Worm (Caenorhabditis elegans) whole organism, dauer: Measurements from ENCODE around the gene C14B1.3.

Source experiments
- unc-62 ChIP-seq: sonication (generic microtip); optimal IDR thresholded peaks from 2 replicates; lab custom pipeline; 2017; ENCODE audit warnings: missing biosample characterization, missing genetic modification reagents, missing genetic modification characterization

The C14B1.3 gene

DNA sequence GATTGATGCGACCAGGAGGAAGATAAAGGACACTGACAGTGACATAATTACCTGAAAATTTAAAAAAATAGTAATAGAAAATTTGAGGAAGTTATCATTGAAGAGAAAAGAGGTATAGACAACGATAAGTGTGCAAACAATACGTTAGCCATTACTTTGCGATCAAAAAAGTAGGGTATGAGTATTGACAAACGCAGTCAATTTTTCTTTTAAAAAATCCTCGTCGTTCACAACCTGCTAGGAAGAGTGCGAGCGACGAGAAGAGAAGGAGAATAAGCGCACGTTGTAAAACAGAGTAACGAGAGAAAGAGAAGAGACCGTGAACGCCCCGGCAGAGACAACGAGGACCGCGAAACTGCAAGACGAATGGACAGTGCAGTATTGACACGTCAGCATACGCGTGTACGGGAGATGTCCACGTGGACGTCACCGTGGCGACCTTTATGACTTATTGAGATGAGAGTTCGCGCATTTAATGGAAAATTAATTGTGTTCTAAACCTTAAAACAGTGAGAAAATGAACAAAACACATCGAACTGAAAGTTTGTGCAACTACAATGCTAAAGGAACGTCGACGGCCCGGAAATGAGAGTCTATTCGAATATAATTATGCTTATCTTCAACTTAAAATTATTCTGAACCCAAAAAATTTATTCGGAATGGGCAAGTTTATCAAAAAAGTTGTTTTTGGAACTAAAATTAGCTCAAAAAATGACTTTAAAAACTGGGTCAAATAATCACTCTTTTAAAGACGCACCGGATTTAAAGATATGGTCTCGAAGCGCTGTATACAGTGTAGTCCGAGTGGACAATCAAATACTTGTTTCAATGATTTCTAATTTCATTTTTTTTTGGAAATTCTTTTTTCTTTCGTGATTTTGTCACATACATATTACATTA is 1.7 kb upstream of the C14B1.3 start, which contains the start of the genes pdi-1 and C14B1.2:
Gene pdi-1, minus strand, starts transcription at position 51 of the 900 bp plus-strand sequence.
Gene C14B1.2, plus strand, starts transcription at position 850 of the 900 bp plus-strand sequence.
- no peak for TF ChIP-seq unc-62 (GFP tag; lab: Kevin White, UChicago)

DNA sequence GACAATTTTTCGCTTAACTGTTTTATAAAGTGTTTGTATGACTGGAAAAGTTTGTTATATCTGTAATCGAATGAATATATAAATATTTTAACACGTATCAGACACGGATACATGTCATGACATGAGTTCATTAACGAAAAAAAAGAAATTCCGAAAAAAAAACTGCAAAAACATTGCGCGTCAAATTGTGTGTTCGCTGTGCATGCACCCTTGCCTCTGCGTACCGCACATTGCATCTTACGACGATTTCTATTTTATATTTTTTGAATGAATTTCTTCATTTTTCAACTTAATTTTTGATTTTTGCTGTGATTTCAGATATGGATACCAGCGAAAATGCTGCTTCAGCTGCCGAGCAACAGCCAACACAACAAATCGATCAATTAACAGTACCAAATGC is 1.6 kb downstream of the C14B1.3 start, which contains the start of gene wdr-5.1:
Gene wdr-5.1, plus strand, starts transcription at position 319 of the 400 bp plus-strand sequence.
- no peak for TF ChIP-seq unc-62 (GFP tag; lab: Kevin White, UChicago)

DNA sequence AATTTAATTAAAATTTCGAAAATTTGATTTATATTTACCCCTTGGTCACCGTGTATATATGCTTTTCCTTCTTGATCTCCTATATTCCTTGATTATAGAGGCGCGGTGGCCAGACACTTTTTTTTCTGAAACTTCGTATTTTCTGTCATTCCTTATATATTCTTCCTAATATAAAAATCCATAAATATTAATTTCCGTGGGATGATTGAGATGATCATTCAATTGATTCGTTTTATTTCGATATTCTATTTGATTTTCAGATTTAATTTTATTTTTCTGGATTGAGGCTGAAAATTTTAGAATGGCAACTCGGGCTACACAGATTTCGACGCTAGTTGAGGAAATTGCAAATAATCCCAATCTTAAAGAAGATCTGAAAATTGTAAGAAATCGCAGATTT is 3.2 kb downstream of the C14B1.3 start, which contains the start of gene dph-1:
Gene dph-1, plus strand, starts transcription at position 301 of the 400 bp plus-strand sequence.
- no peak for TF ChIP-seq unc-62 (GFP tag; lab: Kevin White, UChicago)

DNA sequence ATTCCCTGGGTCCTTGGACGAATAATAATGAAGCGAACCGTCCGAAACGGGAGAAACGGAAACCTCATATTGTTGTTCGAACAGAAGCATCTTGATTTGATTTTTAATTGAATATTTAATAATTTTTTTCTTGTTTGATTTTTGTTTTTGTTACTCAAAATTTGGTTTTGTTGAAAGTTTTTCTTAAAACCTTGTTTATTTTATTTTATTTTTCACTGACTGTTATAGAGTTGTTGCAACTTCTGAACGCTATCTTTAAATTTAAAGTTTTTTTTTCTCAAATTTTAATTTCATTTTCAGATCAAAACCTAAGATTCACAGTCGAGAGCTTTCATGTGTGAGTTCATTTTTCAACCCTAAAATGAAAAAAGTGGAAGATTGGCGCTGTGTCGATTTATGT is 5.7 kb downstream of the C14B1.3 start, which contains the start of gene alkb-8:
Gene alkb-8, plus strand, starts transcription at position 301 of the 400 bp plus-strand sequence.
- no peak for TF ChIP-seq unc-62 (GFP tag; lab: Kevin White, UChicago)

DNA sequence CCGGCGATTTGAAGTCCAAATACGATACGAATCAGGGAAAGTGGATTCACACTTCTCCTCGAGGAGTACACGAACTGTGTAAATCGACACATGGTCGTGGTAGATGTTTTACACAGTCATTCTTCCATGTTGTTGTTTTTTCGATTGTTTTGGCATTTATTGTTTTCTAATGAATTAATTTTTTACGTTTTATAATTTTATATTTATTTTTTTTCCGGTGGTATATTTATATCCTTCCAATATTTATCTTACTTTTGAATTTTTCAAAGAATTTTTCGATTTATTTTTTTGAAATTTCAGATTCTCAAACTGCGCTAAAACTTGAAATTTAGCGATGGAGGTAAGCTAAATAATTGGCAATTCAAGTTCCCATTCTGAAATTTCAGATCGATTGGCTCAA is 9.8 kb downstream of the C14B1.3 start, which contains the start of gene nrde-1:
Gene nrde-1, plus strand, starts transcription at position 301 of the 400 bp plus-strand sequence.
- TF ChIP-seq unc-62 (GFP tag; lab: Kevin White, UChicago), result no peak

DNA sequence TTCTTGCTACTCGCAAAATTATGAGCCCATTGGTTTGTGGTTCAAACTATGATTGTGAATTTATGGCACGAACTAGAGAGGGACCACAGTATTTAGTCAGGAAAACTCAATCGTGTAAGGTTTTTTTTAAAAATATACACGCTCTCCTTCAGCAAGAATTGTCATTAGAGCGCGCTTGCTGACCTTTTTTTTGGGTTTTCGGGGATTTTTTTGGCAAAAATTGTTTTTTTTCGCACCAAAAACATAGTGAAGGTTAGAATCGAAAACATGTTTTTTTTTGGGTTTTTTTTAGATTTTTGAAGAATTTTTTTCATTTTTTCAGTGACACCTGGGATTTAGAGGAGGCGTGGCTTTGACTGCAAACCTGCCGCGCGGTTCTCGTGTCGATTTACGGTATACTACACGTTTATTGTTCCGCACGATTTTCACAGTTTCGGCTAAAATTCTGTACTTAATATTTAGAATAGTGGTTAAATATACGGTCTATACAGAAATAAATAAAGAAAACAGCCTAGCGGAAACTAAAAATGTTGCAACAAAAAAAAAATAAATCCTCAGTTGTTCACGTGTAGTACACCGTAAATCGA is 12.8 kb downstream of the C14B1.3 start:
- no peak for TF ChIP-seq unc-62 (GFP tag; lab: Kevin White, UChicago)

DNA sequence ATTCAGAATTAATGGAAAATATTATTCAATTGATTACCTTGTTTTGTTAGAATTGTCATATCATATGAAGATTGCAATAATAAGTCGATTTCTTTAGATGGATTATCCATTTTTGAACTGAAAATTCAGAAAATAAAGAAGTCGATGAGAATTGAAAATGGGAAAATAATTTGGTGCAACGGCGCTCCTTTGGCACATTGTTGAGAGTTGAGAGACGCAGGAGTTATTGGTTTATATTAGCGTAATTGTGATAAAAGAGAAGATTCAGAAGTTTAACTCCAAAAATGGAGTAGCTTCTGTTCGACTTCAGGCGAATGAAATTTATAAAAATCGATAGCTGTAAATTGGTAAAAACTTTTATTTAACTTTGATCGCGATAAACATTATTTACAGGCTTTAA is 16.2 kb downstream of the C14B1.3 start, which contains the start of gene C14B1.8:
Gene C14B1.8, minus strand, starts transcription at position 117 of the 400 bp plus-strand sequence.
- no peak for TF ChIP-seq unc-62 (GFP tag; lab: Kevin White, UChicago)

DNA sequence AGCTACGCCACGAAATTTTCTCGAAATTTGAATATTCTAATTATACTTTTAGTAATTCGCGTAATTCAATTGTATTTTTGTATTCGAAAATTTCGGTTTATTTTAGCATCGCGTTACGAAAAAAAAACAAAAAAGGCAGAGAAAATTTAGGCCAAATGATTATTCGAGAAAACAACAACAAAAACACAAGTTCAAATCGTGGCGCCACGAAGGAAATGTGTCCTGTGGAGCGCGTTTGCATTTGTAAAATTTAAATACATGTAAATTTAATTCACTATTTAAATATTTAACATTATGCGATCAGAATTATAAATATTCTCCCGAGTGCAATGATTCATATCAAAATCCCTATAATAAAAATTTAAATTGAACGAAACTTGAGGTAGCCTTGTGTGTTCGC is 20.4 kb downstream of the C14B1.3 start:
- TF ChIP-seq unc-62 (GFP tag; lab: Kevin White, UChicago), result no peak

DNA sequence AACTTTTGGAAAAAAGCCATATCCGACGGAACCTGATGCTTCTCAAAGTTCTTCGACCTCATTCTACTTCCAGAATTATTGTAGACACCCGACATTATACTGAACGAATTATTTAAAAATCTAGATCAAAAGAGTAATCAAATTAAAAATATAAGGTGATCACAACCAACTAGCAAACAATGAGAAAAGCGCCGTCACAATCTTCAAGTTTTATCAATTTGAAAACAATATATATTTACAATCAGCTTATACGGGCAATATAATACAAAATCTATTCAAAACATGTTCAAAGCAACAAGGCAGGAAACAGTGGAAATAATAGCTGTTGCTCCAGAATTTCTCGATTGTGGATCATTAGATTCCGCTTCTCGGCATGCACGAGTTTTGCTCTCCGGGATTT is 21.5 kb downstream of the C14B1.3 start, which contains the start of gene C14B1.12:
Gene C14B1.12, minus strand, starts transcription at position 101 of the 400 bp plus-strand sequence.
- TF ChIP-seq unc-62 (GFP tag; lab: Kevin White, UChicago), result no peak

DNA sequence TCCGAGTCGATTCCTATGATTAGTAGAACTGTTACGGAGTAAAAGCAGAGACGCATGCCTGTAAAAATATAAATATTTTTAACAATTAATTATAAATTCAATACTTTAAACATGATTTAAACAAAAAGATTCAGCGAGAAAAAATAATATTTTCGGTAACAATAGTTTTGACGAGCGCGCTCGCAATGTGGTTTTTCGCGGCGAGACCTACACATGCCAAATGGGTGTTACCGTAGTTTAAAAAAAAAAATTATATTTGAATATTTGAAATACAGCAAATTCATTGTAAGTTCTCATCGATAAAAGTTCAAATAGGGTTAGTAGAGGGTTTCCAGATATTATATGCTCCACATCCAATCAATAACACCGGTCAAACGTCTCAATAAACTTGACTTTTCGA is 23.1 kb downstream of the C14B1.3 start, which contains the start of gene gldi-5:
Gene gldi-5, minus strand, starts transcription at position 58 of the 400 bp plus-strand sequence.
- no peak for TF ChIP-seq unc-62 (GFP tag; lab: Kevin White, UChicago)

DNA sequence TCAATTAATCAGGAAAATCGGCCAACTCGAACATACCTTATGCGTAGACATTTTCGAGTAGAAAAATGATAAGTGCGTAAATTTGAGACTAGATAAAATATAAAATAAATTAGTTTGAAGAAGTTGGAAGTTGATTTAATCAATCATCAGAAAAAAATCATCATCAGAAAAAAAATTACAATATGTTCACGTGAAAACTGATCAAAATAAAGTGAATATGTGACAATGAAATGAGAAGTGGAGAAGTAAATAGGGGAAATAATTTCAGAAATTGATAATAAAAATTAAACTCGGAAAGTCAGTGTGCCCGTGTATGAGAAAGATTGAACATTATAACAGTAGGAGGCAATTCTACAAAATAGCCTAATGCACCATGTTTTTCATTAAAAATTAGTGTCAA is 26.2 kb downstream of the C14B1.3 start, which contains the start of gene F34D10.9:
Gene F34D10.9, minus strand, starts transcription at position 101 of the 400 bp plus-strand sequence.
- no peak for TF ChIP-seq unc-62 (GFP tag; lab: Kevin White, UChicago)

DNA sequence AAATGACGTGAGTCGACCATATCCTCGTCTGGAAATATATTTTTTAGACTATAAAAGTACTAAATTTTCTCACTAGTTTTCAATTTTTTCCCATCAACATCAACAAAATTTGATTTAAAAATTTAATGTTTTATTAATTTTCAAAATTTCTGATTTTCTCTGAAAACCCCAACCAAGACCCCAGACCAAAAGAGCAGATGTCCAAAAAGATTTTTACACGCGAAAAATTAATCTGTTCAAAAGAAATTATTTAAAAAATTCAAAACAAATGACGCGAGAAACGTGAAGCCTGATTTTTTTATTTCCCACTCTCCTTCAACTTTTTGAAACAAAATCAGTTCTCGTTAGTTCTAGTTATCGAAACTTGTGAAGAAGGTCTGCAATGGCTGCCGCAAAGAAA is 27.1 kb downstream of the C14B1.3 start, which contains the start of gene F34D10.8:
Gene F34D10.8, plus strand, starts transcription at position 301 of the 400 bp plus-strand sequence.
- no peak for TF ChIP-seq unc-62 (GFP tag; lab: Kevin White, UChicago)

DNA sequence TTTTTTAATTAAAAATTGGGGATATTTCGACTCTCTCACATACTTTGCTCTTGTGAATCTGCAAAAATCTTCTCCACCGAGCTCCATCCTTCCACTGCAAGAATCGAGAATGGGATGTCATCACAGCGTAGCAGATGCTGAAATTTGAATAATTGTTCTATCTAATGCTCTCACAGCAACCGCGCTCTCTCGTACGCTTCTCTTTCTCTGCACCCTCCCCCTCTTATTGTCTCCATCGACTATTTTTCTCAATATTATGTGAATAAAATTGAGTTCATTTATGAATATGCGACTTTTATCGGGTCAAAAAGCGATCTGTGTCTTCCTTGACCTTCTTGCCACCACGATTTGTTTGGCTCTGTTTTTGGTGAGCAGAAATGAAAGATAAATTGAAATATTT is 30.6 kb downstream of the C14B1.3 start, which contains the start of gene F34D10.3:
Gene F34D10.3, plus strand, starts transcription at position 249 of the 400 bp plus-strand sequence.
- no peak for TF ChIP-seq unc-62 (GFP tag; lab: Kevin White, UChicago)

DNA sequence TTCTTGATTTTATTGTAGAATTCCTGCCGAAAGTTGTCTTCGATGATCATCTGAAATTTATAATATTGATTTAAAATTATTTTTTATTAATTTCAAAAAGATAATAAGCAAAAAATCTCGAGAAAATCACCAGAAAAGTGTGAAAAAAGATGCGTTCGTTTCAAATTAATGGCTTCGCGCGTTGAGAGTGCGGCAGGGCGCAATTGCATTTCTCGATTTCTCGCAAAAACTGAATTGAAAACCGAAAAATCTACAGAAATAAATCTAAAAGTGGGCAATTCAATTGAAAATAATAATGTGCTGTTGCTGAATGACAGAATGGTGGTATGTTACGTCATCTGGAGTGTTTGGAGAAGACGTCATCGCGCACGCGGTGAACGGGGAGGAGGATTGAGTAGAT is 31.6 kb downstream of the C14B1.3 start, which contains the start of gene evl-18:
Gene evl-18, minus strand, starts transcription at position 50 of the 400 bp plus-strand sequence.
- TF ChIP-seq unc-62 (GFP tag; lab: Kevin White, UChicago), result no peak

DNA sequence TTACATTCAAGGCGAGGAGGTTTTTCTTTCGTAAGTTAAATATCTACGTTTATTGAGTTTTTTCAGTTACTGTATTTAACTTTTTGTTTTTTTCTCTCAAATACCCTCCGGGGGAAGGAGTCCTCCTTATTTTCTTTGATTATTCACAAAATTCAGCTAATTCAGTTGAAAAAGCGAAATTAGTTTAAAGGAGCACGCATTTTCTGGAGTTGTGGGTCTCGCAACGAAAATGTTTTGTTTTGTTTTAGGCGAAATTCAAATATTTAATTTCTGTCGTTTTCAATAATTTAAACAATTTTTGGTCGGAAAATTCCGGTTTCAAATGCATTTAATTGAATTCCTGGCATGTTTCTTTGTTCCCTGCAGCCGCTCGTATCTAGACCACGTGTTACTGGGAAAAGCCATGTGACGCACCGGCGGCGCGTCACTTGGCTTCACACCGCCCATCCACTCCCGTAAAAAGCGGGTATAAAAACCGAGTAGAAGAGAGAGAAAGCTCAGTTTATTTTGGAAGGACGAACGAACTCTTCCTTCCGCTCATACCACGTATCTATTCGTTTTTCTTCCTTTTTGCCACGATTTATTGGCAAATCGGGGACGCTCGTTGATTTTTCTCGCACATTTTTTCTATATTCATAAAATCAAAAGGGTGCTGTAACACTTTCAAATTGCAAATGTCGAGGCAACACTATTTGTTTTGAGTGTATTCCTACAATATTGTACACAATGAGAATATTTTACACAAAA is 32.3 kb downstream of the C14B1.3 start:
- no peak for TF ChIP-seq unc-62 (GFP tag; lab: Kevin White, UChicago)
